Fruit fly (Drosophila melanogaster) whole organism, wandering third instar larva: ENCODE measurements around the gene Ir68b.

ENCODE experiments used
- dl ChIP-seq, 2 experiments: fragments of 175-275, 200-275 bp in 1 of 2; fragments of 200-275 bp in 1 of 2; sonication (Bioruptor generic); optimal IDR thresholded peaks; lab custom pipeline; 2018; ENCODE audit warnings: mild to moderate bottlenecking in 2 of 2, missing biosample characterization in 2 of 2, missing genetic modification characterization in 2 of 2, moderate library complexity in 2 of 2; ENCODE audit not compliant: partially characterized antibody in 2 of 2, insufficient read depth in 1 of 2
- dmrt93B ChIP-seq: fragments of 200-800 bp; sonication (Bioruptor generic); optimal IDR thresholded peaks from 2 replicates; lab custom pipeline; 2018; ENCODE audit warnings: missing biosample characterization, mild to moderate bottlenecking, missing genetic modification characterization

DNA sequence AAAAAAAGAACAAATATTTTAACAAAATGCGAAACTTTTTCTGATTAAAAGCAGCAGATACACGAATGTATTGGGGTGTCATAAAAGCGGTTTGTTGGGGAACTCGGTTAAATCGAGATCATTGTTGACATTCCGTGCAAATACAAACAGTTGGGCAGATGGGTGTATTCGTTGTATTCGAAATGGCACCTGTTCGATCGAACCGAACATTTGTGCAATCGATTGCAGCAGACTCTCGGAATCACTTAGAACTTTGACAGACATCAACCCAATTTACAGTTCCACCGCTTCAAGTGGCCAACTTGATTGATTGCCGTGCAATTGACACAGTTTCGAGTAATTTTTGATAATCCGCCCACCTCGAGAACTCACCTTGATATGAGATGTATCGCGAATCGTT, 46.8 kb downstream of the Ir68b start:
- no peak for TF ChIP-seq dmrt93B (GFP tag; lab: Kevin White, UChicago)
- no peak for TF ChIP-seq dl (GFP tag; optimal IDR thresholded peaks at IDR 0.05; lab: Kevin White, UChicago; ENCODE audit: insufficient read depth in 1 of 2, partially characterized antibody in 2 of 2)
